Worm (Caenorhabditis elegans): Measurements from ENCODE around the gene R160.6.

The R160.6 gene

ce11 chrX:4410280-4410911 is 37.4 kb upstream of the R160.6 start (continued):
- TF ChIP-seq Y79H2A.3 (GFP tag; conservative IDR thresholded peaks at IDR 0.05) (no peak), aptf-3 (GFP tag; IDR thresholded peaks at IDR 0.05) (no peak), F52B5.7 (tag; optimal IDR thresholded peaks at IDR 0.05) (no peak), F33H1.4 (GFP tag; IDR thresholded peaks at IDR 0.05) (no peak), D2030.7 (GFP tag; IDR thresholded peaks at IDR 0.05) (peak; percentile 80), bed-1 (GFP tag; IDR thresholded peaks at IDR 0.05) (no peak), nhr-90 (tag; optimal IDR thresholded peaks at IDR 0.05) (peak; percentile 37), snpc-4 (GFP tag; optimal IDR thresholded peaks at IDR 0.05) (peak; percentile 65), snpc-4 (tag; optimal IDR thresholded peaks at IDR 0.05) (peak in 3 of 4 experiments; percentile 53 to 83 (median 81)), Y56A3A.18 (GFP tag; IDR thresholded peaks at IDR 0.05) (peak; percentile 54), ccch-3 (GFP tag; optimal IDR thresholded peaks at IDR 0.05) (no peak), Y67H2A.10 (GFP tag; conservative IDR thresholded peaks at IDR 0.05) (no peak), hmg-20 (GFP tag; IDR thresholded peaks at IDR 0.05) (no peak), unc-130 (GFP tag; optimal IDR thresholded peaks at IDR 0.05) (no peak), nhr-27 (tag; optimal IDR thresholded peaks at IDR 0.05) (no peak), ceh-100 (GFP tag; IDR thresholded peaks at IDR 0.05) (no peak), rcor-1 (GFP tag; IDR thresholded peaks at IDR 0.05) (0 out of 2 replicates have a peak, but pooled peaks have one; percentile 16), nhr-179 (tag; optimal IDR thresholded peaks at IDR 0.05) (no peak), Y53F4B.3 (GFP tag; IDR thresholded peaks at IDR 0.05) (no peak), mes-4 (tag; optimal IDR thresholded peaks at IDR 0.05) (peak; percentile 24), ztf-26 (tag; optimal IDR thresholded peaks at IDR 0.05) (no peak), let-526 (GFP tag; IDR thresholded peaks at IDR 0.05) (no peak), rpc-1 (optimal IDR thresholded peaks at IDR 0.05) (peak; percentile 86), rpc-1 (tag; optimal IDR thresholded peaks at IDR 0.05) (peak; percentile 94), ceh-91 (GFP tag; IDR thresholded peaks at IDR 0.05) (no peak), lin-54 (GFP tag; optimal IDR thresholded peaks at IDR 0.05) (peak; percentile 15), dpl-1 (GFP tag; optimal IDR thresholded peaks at IDR 0.05) (no peak), F37B4.10 (GFP tag; IDR thresholded peaks at IDR 0.05) (no peak), somi-1 (GFP tag; optimal IDR thresholded peaks at IDR 0.05) (no peak), C17E4.6 (GFP tag; IDR thresholded peaks at IDR 0.05) (no peak), ceh-27 (GFP tag; optimal IDR thresholded peaks at IDR 0.05) (no peak), K11D2.4 (GFP tag; IDR thresholded peaks at IDR 0.05) (no peak), nfyb-1 (GFP tag; IDR thresholded peaks at IDR 0.05) (no peak), zim-3 (tag; optimal IDR thresholded peaks at IDR 0.05) (no peak), cebp-1 (GFP tag; IDR thresholded peaks at IDR 0.05) (no peak), cebp-1 (tag; optimal IDR thresholded peaks at IDR 0.05) (no peak), ztf-28 (GFP tag; IDR thresholded peaks at IDR 0.05) (no peak), nfya-1 (tag; optimal IDR thresholded peaks at IDR 0.05; ENCODE audit: borderline replicate concordance, insufficient read depth) (no peak), repo-1 (tag; optimal IDR thresholded peaks at IDR 0.05) (peak; percentile 25), egl-18 (GFP tag; IDR thresholded peaks at IDR 0.05) (no peak), ZK185.1 (tag; optimal IDR thresholded peaks at IDR 0.05; ENCODE audit: poor library complexity, severe bottlenecking) (peak; percentile 4), unc-62 (GFP tag; optimal IDR thresholded peaks at IDR 0.05) (no peak), fkh-3 (tag; optimal IDR thresholded peaks at IDR 0.05) (no peak), aptf-2 (GFP tag; conservative IDR thresholded peaks at IDR 0.05) (no peak), attf-5 (GFP tag; optimal IDR thresholded peaks at IDR 0.05) (no peak), ceh-40 (GFP tag; IDR thresholded peaks at IDR 0.05) (no peak), tbx-9 (tag; optimal IDR thresholded peaks at IDR 0.05; ENCODE audit: borderline replicate concordance) (no peak), F57A8.1 (GFP tag; optimal IDR thresholded peaks at IDR 0.05) (no peak), ztf-22 (GFP tag; optimal IDR thresholded peaks at IDR 0.05) (no peak), mxl-1 (tag; optimal IDR thresholded peaks at IDR 0.05) (peak; percentile 50)

Data from whole organism, young adult.